Fruit fly (Drosophila melanogaster): ENCODE measurements around the gene ssp.

DNA sequence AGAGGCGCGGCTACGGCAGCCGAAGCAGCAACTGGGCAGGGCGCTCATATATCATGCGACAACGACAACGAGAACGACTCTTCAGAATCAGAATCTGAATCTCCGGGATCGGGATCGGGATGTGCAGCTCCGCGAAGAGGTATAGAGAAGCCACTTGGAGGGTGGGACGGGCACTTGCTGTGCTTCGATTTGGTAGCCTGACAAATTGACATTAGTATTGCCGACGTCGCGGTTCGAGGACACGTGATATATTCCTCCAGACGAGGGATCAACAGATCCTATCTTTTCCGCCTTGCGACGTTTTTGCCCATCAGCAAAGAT is 35.6 kb upstream of the ssp start:
- no peak for TF ChIP-seq CG8478 (optimal IDR thresholded peaks at IDR 0.05)
- no peak for TF ChIP-seq CTCF (optimal IDR thresholded peaks at IDR 0.05)
